Fruit fly (Drosophila melanogaster) S2 (cell line): ENCODE measurements around the gene cni.

Source experiments
- CG8478 ChIP-seq: fragments of >200 bp; optimal IDR thresholded peaks from 2 replicates; lab custom pipeline; 2018
- CTCF ChIP-seq, 2 experiments: fragments of >200 bp; optimal IDR thresholded peaks; 2 replicates each; lab custom pipeline; 2018

- TF ChIP-seq CTCF (optimal IDR thresholded peaks at IDR 0.05; lab: Kevin White, UChicago) (no peak), CG8478 (lab: Kevin White, UChicago) (no peak)
These were observed 10.8 kb downstream of the cni start, which contains the start of the genes heix and CG17328 for dm6 chr2L:16299466-16300311.
